Fruit fly (Drosophila melanogaster): Measurements from ENCODE around the gene Hex-A.

The Hex-A gene

DNA sequence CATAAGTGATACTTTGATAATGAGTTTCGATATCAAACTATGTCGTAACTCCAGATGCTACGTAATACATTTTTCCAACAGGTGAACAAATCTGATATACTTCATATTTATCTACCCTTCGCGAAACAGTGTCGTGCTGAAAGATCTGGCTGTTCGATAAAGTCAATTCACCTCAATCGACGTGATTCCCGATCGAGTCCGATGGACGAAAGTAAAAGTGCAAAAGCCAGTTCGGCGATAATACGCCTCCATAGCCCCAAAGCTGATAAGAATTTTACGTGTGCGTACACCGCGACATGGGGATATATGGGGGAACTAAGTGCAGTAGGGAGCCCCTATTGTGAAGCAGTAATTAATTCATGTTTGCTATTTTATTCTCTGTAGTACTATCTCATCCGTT lies 12.6 kb downstream of the Hex-A start:
- TF ChIP-seq CG12605 (GFP tag; IDR thresholded peaks at IDR 0.05) (no peak), Ets98B (GFP tag; IDR thresholded peaks at IDR 0.05) (no peak), D1 (tag; optimal IDR thresholded peaks at IDR 0.05) (no peak), gl (tag; optimal IDR thresholded peaks at IDR 0.05) (no peak), Pif1B (GFP tag; optimal IDR thresholded peaks at IDR 0.05) (no peak), CG32121 (GFP tag; IDR thresholded peaks at IDR 0.05) (no peak), CG4496 (GFP tag; IDR thresholded peaks at IDR 0.05) (no peak)

dm6 chrX:9599158-9600082 lies 13.9 kb downstream of the Hex-A start:
- no peak; the same call in 2 of the 3 replicates for TF ChIP-seq CG4496 (GFP tag; IDR thresholded peaks at IDR 0.05)
- TF ChIP-seq EcR (GFP tag; optimal IDR thresholded peaks at IDR 0.05), result peak; percentile 63
- no peak for TF ChIP-seq gl (tag; optimal IDR thresholded peaks at IDR 0.05)
- no peak for TF ChIP-seq CG15710 (tag; optimal IDR thresholded peaks at IDR 0.05)
- no peak for TF ChIP-seq Pif1B (GFP tag; optimal IDR thresholded peaks at IDR 0.05)

dm6 chrX:9600083-9600817 lies 14.8 kb downstream of the Hex-A start:
- TF ChIP-seq fd96Ca (GFP tag; IDR thresholded peaks at IDR 0.05) (peak; percentile 60; the same call in 2 of the 3 replicates), CG4496 (GFP tag; IDR thresholded peaks at IDR 0.05) (peak; percentile 51; the same call in 1 of the 3 replicates), CG15710 (tag; optimal IDR thresholded peaks at IDR 0.05) (peak; percentile 66), CG12605 (GFP tag; IDR thresholded peaks at IDR 0.05) (peak; percentile 81), CG32121 (GFP tag; IDR thresholded peaks at IDR 0.05) (peak; percentile 46; the same call in 1 of the 2 replicates), D1 (tag; optimal IDR thresholded peaks at IDR 0.05) (no peak), Snoo (tag; optimal IDR thresholded peaks at IDR 0.05) (peak; percentile 62), CG34367 (tag; optimal IDR thresholded peaks at IDR 0.05) (peak; percentile 59), gl (tag; optimal IDR thresholded peaks at IDR 0.05) (peak; percentile 15), CG17806 (tag; optimal IDR thresholded peaks at IDR 0.05) (peak; percentile 61), CG14655 (GFP tag; optimal IDR thresholded peaks at IDR 0.05) (no peak), CG8301 (tag; optimal IDR thresholded peaks at IDR 0.05) (peak; percentile 72), CG8159 (tag; optimal IDR thresholded peaks at IDR 0.05) (peak; percentile 79), CG13204 (GFP tag; optimal IDR thresholded peaks at IDR 0.05) (no peak), CG10348 (GFP tag; IDR thresholded peaks at IDR 0.05) (no peak), CG9948 (tag; optimal IDR thresholded peaks at IDR 0.05) (peak; percentile 69), Pif1A (GFP tag; optimal IDR thresholded peaks at IDR 0.05) (no peak), Pif1B (GFP tag; optimal IDR thresholded peaks at IDR 0.05) (peak; percentile 72), Ets98B (GFP tag; IDR thresholded peaks at IDR 0.05) (peak; percentile 61; the same call in 1 of the 2 replicates)

- TF ChIP-seq fd96Ca (GFP tag; IDR thresholded peaks at IDR 0.05), result 0 out of 3 replicates have a peak, but pooled peaks have one; percentile 10
- TF ChIP-seq CG15710 (tag; optimal IDR thresholded peaks at IDR 0.05), result no peak
- TF ChIP-seq CG4496 (GFP tag; IDR thresholded peaks at IDR 0.05), result 0 out of 3 replicates have a peak, but pooled peaks have one; percentile 18
- peak; percentile 41; the same call in 1 of the 2 replicates for TF ChIP-seq CG32121 (GFP tag; IDR thresholded peaks at IDR 0.05)
- TF ChIP-seq CG10348 (GFP tag; IDR thresholded peaks at IDR 0.05), result no peak
Observed at dm6 chrX:9600818-9601732, 15.6 kb downstream of the Hex-A start, which contains the start of gene Gga. Gene Gga (plus strand): TSS chrX:9601030.

dm6 chrX:9605783-9606182 lies 20.3 kb downstream of the Hex-A start, which contains the start of gene Lst8:
Gene Lst8 (minus strand): TSS chrX:9605969.
- TF ChIP-seq CG12605 (GFP tag; IDR thresholded peaks at IDR 0.05) (no peak), fd96Ca (GFP tag; IDR thresholded peaks at IDR 0.05) (no peak), gl (tag; optimal IDR thresholded peaks at IDR 0.05) (no peak), CG9948 (tag; optimal IDR thresholded peaks at IDR 0.05) (no peak), CG10348 (GFP tag; IDR thresholded peaks at IDR 0.05) (no peak), Snoo (tag; optimal IDR thresholded peaks at IDR 0.05) (no peak), Pif1B (GFP tag; optimal IDR thresholded peaks at IDR 0.05) (no peak), Pif1A (GFP tag; optimal IDR thresholded peaks at IDR 0.05) (no peak), CG4496 (GFP tag; IDR thresholded peaks at IDR 0.05) (no peak), CG14655 (GFP tag; optimal IDR thresholded peaks at IDR 0.05) (no peak), D1 (tag; optimal IDR thresholded peaks at IDR 0.05) (no peak), CG32121 (GFP tag; IDR thresholded peaks at IDR 0.05) (no peak), CG13204 (GFP tag; optimal IDR thresholded peaks at IDR 0.05) (no peak)
